Fruit fly (Drosophila melanogaster): ENCODE data around the gene CG17681.
A peak's percentile ranks its signal among the peaks of the same experiment; 100 is the strongest.

CG17681 gene

DNA sequence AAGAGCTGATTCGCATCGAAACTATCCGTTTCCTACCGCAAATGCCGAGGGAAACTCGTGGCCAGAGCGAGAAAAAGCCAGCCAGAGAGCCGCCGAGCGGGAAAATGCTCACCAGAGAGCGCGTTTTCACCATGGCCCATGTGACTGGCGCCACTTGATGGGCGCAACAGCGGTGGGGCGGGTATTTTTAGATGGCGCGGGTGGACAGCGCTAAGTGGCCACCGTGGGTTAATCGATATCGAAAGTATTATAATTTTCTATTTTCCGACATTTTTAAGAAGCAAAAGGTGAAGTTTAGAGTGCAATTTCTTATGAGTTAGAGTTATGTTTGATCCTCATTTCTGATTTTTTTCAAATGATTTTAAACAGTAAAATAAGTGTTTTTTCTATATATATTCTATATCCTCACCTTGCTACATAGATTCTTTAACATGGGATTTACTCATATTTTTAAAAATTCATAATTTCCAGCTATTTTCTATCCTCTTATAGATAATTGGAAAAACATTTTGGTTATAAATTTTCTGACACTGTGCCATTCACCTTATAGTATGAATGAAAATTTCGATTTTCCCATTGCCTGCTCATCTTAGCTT lies 31.8 kb downstream of the CG17681 start, which contains the start of gene Ptp36E (continued):
- TF ChIP-seq CG6654 (GFP tag; optimal IDR thresholded peaks at IDR 0.05) (peak; percentile 66), CG13894 (tag; optimal IDR thresholded peaks at IDR 0.05) (peak; percentile 73), cwo (GFP tag; optimal IDR thresholded peaks at IDR 0.05) (peak; percentile 87), gcm (GFP tag; optimal IDR thresholded peaks at IDR 0.05) (no peak), CG10979 (tag; optimal IDR thresholded peaks at IDR 0.05) (no peak), C15 (GFP tag; IDR thresholded peaks at IDR 0.05) (peak; percentile 28; the same call in 1 of the 3 replicates), Ssrp (tag; optimal IDR thresholded peaks at IDR 0.05) (no peak), CG7786 (GFP tag; optimal IDR thresholded peaks at IDR 0.05) (peak; percentile 33), CG15011 (GFP tag; optimal IDR thresholded peaks at IDR 0.05) (peak; percentile 79), CG8944 (GFP tag; optimal IDR thresholded peaks at IDR 0.05) (no peak), CoRest (tag; optimal IDR thresholded peaks at IDR 0.05) (peak; percentile 85), Mad (GFP tag; optimal IDR thresholded peaks at IDR 0.05) (peak; percentile 24), hb (GFP tag; IDR thresholded peaks at IDR 0.05; ENCODE audit: partially characterized antibody) (no peak), mam (GFP tag; optimal IDR thresholded peaks at IDR 0.05) (peak; percentile 57), CG1233 (GFP tag; optimal IDR thresholded peaks at IDR 0.05) (peak; percentile 79), ab (GFP tag; optimal IDR thresholded peaks at IDR 0.05) (no peak), CG1529 (GFP tag; optimal IDR thresholded peaks at IDR 0.05) (peak; percentile 72), salm (tag; optimal IDR thresholded peaks at IDR 0.05) (peak; percentile 77), HmgZ (tag; optimal IDR thresholded peaks at IDR 0.05) (no peak), luna (GFP tag; optimal IDR thresholded peaks at IDR 0.05) (no peak), pita (GFP tag; optimal IDR thresholded peaks at IDR 0.05) (no peak), CG9932 (GFP tag; IDR thresholded peaks at IDR 0.05) (peak; percentile 80), dmrt11E (tag; optimal IDR thresholded peaks at IDR 0.05) (no peak), Dip2 (GFP tag; IDR thresholded peaks at IDR 0.05) (peak; percentile 29; the same call in 1 of the 2 replicates), gro (GFP tag; optimal IDR thresholded peaks at IDR 0.05) (no peak), nom (GFP tag; optimal IDR thresholded peaks at IDR 0.05) (no peak), Camta (GFP tag; optimal IDR thresholded peaks at IDR 0.05) (peak; percentile 34), Mrtf (GFP tag; IDR thresholded peaks at IDR 0.05) (peak; percentile 70; the same call in 2 of the 3 replicates), Bteb2 (GFP tag; optimal IDR thresholded peaks at IDR 0.05) (peak; percentile 15), Doc3 (GFP tag; IDR thresholded peaks at IDR 0.05; ENCODE audit: partially characterized antibody) (no peak), tap (tag; optimal IDR thresholded peaks at IDR 0.05) (peak; percentile 73), Sox100B (GFP tag; optimal IDR thresholded peaks at IDR 0.05) (peak; percentile 88), wor (GFP tag; IDR thresholded peaks at IDR 0.05) (peak; percentile 53), CG7556 (GFP tag; optimal IDR thresholded peaks at IDR 0.05) (peak; percentile 93), inv (GFP tag; IDR thresholded peaks at IDR 0.05; ENCODE audit: partially characterized antibody) (no peak), sens (GFP tag) (peak; percentile 92), CG12155 (GFP tag; optimal IDR thresholded peaks at IDR 0.05) (peak; percentile 66), CG8290 (GFP tag; optimal IDR thresholded peaks at IDR 0.05) (no peak), CG8290 (tag; optimal IDR thresholded peaks at IDR 0.05) (no peak), Dp (GFP tag; optimal IDR thresholded peaks at IDR 0.05) (no peak), Spps (tag; optimal IDR thresholded peaks at IDR 0.05) (peak; percentile 61), gcm2 (GFP tag; optimal IDR thresholded peaks at IDR 0.05) (peak; percentile 5), CG3838 (GFP tag; optimal IDR thresholded peaks at IDR 0.05) (no peak), CG12104 (GFP tag; optimal IDR thresholded peaks at IDR 0.05) (no peak), HmgD (GFP tag; optimal IDR thresholded peaks at IDR 0.05) (no peak), toy (GFP tag; IDR thresholded peaks at IDR 0.05) (peak; percentile 60), CG6765 (GFP tag; optimal IDR thresholded peaks at IDR 0.05) (peak; percentile 78), ranshi (GFP tag; IDR thresholded peaks at IDR 0.05) (peak; percentile 78), tin (GFP tag; optimal IDR thresholded peaks at IDR 0.05) (peak; percentile 56), CG15514 (GFP tag; optimal IDR thresholded peaks at IDR 0.05) (peak; percentile 69), CG11560 (tag; IDR thresholded peaks at IDR 0.05) (peak; percentile 66; the same call in 2 of the 3 replicates)

Measured in whole organism, embryonic.